Worm (Caenorhabditis elegans) whole organism, L3 larva: ENCODE results near the gene col-81.

ENCODE experiments used
- ZK546.5 ChIP-seq: sonication (generic microtip); optimal IDR thresholded peaks from 2 replicates; lab custom pipeline; 2017; ENCODE audit warnings: missing biosample characterization, missing genetic modification characterization
- aly-2 ChIP-seq: fragments of 150-350 bp; optimal IDR thresholded peaks from 2 replicates; lab custom pipeline; 2014; ENCODE audit warnings: missing biosample characterization, missing genetic modification characterization
- ama-1 ChIP-seq: fragments of 150-350 bp; optimal IDR thresholded peaks from 2 replicates; lab custom pipeline; 2018
- ceh-16 ChIP-seq: sonication (generic microtip); optimal IDR thresholded peaks from 2 replicates; lab custom pipeline; 2017; ENCODE audit warnings: missing biosample characterization, missing genetic modification characterization
- ceh-28 ChIP-seq: fragments of 150-350 bp; optimal IDR thresholded peaks from 2 replicates; lab custom pipeline; 2014; ENCODE audit warnings: missing biosample characterization, missing genetic modification reagents, missing genetic modification characterization
- ceh-82 ChIP-seq: fragments of 150-350 bp; optimal IDR thresholded peaks from 2 replicates; lab custom pipeline; 2014; ENCODE audit warnings: missing biosample characterization, missing genetic modification characterization
- daf-12 ChIP-seq: fragments of 150-350 bp; optimal IDR thresholded peaks from 2 replicates; lab custom pipeline; 2014; ENCODE audit warnings: missing biosample characterization, missing genetic modification reagents, missing genetic modification characterization
- egl-5 ChIP-seq: fragments of 150-350 bp; optimal IDR thresholded peaks from 2 replicates; lab custom pipeline; 2017; ENCODE audit warnings: missing biosample characterization, missing genetic modification reagents, missing genetic modification characterization, inconsistent platforms
- elt-1 ChIP-seq: fragments of 150-350 bp; optimal IDR thresholded peaks from 2 replicates; lab custom pipeline; 2014; ENCODE audit warnings: missing biosample characterization, missing genetic modification characterization
- elt-2 ChIP-seq: sonication (generic microtip); optimal IDR thresholded peaks from 2 replicates; lab custom pipeline; 2016; ENCODE audit warnings: missing genetic modification reagents, mild to moderate bottlenecking, missing genetic modification characterization, missing compliant biosample characterization
- eor-1 ChIP-seq, 2 experiments: fragments of 150-350 bp; optimal IDR thresholded peaks; 2 replicates each; lab custom pipeline; 2014 to 2018; ENCODE audit warnings: missing biosample characterization in 2 of 2, missing genetic modification characterization in 2 of 2
- fkh-10 ChIP-seq: sonication (generic microtip); optimal IDR thresholded peaks from 2 replicates; lab custom pipeline; 2017; ENCODE audit warnings: missing biosample characterization, missing genetic modification reagents, missing genetic modification characterization
- fkh-2 ChIP-seq: fragments of 150-350 bp; optimal IDR thresholded peaks from 2 replicates; lab custom pipeline; 2014; ENCODE audit warnings: missing biosample characterization, missing genetic modification reagents, missing genetic modification characterization
- fos-1 ChIP-seq: fragments of 150-350 bp; optimal IDR thresholded peaks from 2 replicates; lab custom pipeline; 2014; ENCODE audit warnings: missing biosample characterization, missing genetic modification characterization
- hmg-11 ChIP-seq: sonication (generic microtip); optimal IDR thresholded peaks from 2 replicates; lab custom pipeline; 2016; ENCODE audit warnings: missing genetic modification characterization, missing compliant biosample characterization
- lin-15B ChIP-seq: fragments of 150-350 bp; optimal IDR thresholded peaks from 2 replicates; lab custom pipeline; 2014; ENCODE audit warnings: missing biosample characterization, missing genetic modification characterization
- lin-39 ChIP-seq: fragments of 150-350 bp; optimal IDR thresholded peaks from 2 replicates; lab custom pipeline; 2018; ENCODE audit warnings: missing biosample characterization, missing genetic modification reagents, missing genetic modification characterization
- lsy-12 ChIP-seq: sonication (generic microtip); optimal IDR thresholded peaks from 2 replicates; lab custom pipeline; 2016; ENCODE audit warnings: mild to moderate bottlenecking, missing genetic modification characterization, missing compliant biosample characterization
- mdl-1 ChIP-seq: fragments of 150-350 bp; optimal IDR thresholded peaks from 2 replicates; lab custom pipeline; 2014; ENCODE audit warnings: missing biosample characterization, missing genetic modification characterization
- mml-1 ChIP-seq: fragments of 150-350 bp; sonication (generic microtip); optimal IDR thresholded peaks from 3 replicates; lab custom pipeline; 2014; ENCODE audit warnings: missing biosample characterization, missing genetic modification characterization
- nfya-1 ChIP-seq: sonication (generic microtip); optimal IDR thresholded peaks from 2 replicates; lab custom pipeline; 2017; ENCODE audit warnings: missing genetic modification characterization, mild to moderate bottlenecking, missing compliant biosample characterization, antibody characterized with exemption, moderate library complexity; ENCODE audit not compliant: insufficient read depth
- nhr-11 ChIP-seq: fragments of 150-350 bp; optimal IDR thresholded peaks from 2 replicates; lab custom pipeline; 2014; ENCODE audit warnings: missing biosample characterization, missing genetic modification characterization
- nhr-12 ChIP-seq: fragments of 150-350 bp; optimal IDR thresholded peaks from 2 replicates; lab custom pipeline; 2014; ENCODE audit warnings: missing biosample characterization, missing genetic modification characterization
- nhr-23 ChIP-seq: fragments of 150-350 bp; optimal IDR thresholded peaks from 2 replicates; lab custom pipeline; 2014; ENCODE audit warnings: missing biosample characterization, missing genetic modification reagents, missing genetic modification characterization
- nhr-237 ChIP-seq: fragments of 150-350 bp; optimal IDR thresholded peaks from 2 replicates; lab custom pipeline; 2014; ENCODE audit warnings: missing biosample characterization, missing genetic modification characterization
- nhr-25 ChIP-seq: sonication (generic microtip); optimal IDR thresholded peaks from 2 replicates; lab custom pipeline; 2017; ENCODE audit warnings: missing biosample characterization, missing genetic modification characterization
- nhr-43 ChIP-seq: sonication (generic microtip); optimal IDR thresholded peaks from 2 replicates; lab custom pipeline; 2016; ENCODE audit warnings: mild to moderate bottlenecking, missing genetic modification characterization, missing compliant biosample characterization; ENCODE audit not compliant: poor library complexity, severe bottlenecking
- nhr-67 ChIP-seq: fragments of 150-350 bp; optimal IDR thresholded peaks from 2 replicates; lab custom pipeline; 2014; ENCODE audit warnings: missing biosample characterization, missing genetic modification characterization
- nhr-76 ChIP-seq: fragments of 150-350 bp; sonication (generic microtip); optimal IDR thresholded peaks from 5 replicates; lab custom pipeline; 2014; ENCODE audit warnings: missing biosample characterization, missing genetic modification characterization
- nhr-77 ChIP-seq: fragments of 150-350 bp; optimal IDR thresholded peaks from 2 replicates; lab custom pipeline; 2014; ENCODE audit warnings: missing biosample characterization, missing genetic modification characterization
- pha-4 ChIP-seq: fragments of 150-350 bp; optimal IDR thresholded peaks from 2 replicates; lab custom pipeline; 2014; ENCODE audit warnings: missing biosample characterization, missing genetic modification reagents, missing genetic modification characterization
- pqm-1 ChIP-seq: fragments of 150-350 bp; optimal IDR thresholded peaks from 2 replicates; lab custom pipeline; 2017; ENCODE audit warnings: missing biosample characterization, missing genetic modification characterization, inconsistent platforms
- sea-2 ChIP-seq: fragments of 150-350 bp; sonication (generic microtip); optimal IDR thresholded peaks from 4 replicates; lab custom pipeline; 2014; ENCODE audit warnings: missing biosample characterization, missing genetic modification reagents, missing genetic modification characterization
- skn-1 ChIP-seq: fragments of 150-350 bp; optimal IDR thresholded peaks from 2 replicates; lab custom pipeline; 2014; ENCODE audit warnings: missing biosample characterization, missing genetic modification characterization
- snpc-4 ChIP-seq: fragments of 150-350 bp; optimal IDR thresholded peaks from 2 replicates; lab custom pipeline; 2014; ENCODE audit warnings: missing biosample characterization, missing genetic modification characterization
- tbx-2 ChIP-seq: sonication (generic microtip); optimal IDR thresholded peaks from 2 replicates; lab custom pipeline; 2016; ENCODE audit warnings: mild to moderate bottlenecking, missing genetic modification characterization, missing compliant biosample characterization
- unc-39 ChIP-seq: sonication (generic microtip); optimal IDR thresholded peaks from 4 replicates; lab custom pipeline; 2017; ENCODE audit warnings: missing biosample characterization, missing genetic modification characterization
- unc-62 ChIP-seq: fragments of 150-350 bp; sonication (generic microtip); optimal IDR thresholded peaks from 4 replicates; lab custom pipeline; 2014; ENCODE audit warnings: missing biosample characterization, missing genetic modification reagents, missing genetic modification characterization
- zag-1 ChIP-seq: fragments of 150-350 bp; optimal IDR thresholded peaks from 2 replicates; lab custom pipeline; 2014; ENCODE audit warnings: missing biosample characterization, missing genetic modification characterization
- ztf-11 ChIP-seq: fragments of 150-350 bp; optimal IDR thresholded peaks from 2 replicates; lab custom pipeline; 2014; ENCODE audit warnings: missing biosample characterization, missing genetic modification characterization

Gene col-81

DNA sequence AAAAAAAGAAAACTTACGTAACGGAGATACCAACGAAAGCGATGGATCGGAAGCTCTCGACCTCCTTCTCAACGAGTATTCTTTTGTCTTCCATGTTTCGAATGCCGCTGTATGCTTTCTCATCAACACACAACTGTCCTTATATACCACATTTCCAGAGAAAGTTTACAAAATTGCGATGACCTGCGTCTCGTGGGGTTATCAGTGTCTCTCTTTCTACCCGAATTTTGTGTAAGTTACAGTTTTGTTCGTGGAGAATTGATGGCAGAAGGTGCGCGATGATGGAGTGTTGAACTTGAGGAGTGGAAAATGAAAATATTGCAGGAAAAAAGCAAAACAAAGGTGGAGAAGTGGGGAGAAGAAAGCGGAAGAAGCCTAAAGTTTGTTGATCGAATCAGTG lies at the start of gene col-81:
col-81 (minus strand) TSS at position 101 of the 400 bp plus-strand sequence.
- TF ChIP-seq nhr-12 (tag; lab: Kevin White, UChicago) (no peak), ceh-82 (tag; lab: Kevin White, UChicago) (no peak), lin-39 (tag; lab: Kevin White, UChicago) (no peak), snpc-4 (no peak), fos-1 (tag; lab: Kevin White, UChicago) (no peak), ceh-28 (tag; lab: Kevin White, UChicago) (no peak), nhr-11 (no peak), nhr-77 (tag; lab: Kevin White, UChicago) (no peak), elt-2 (tag; lab: Kevin White, UChicago) (no peak), egl-5 (no peak), ama-1 (lab: Kevin White, UChicago) (no peak), lin-15B (no peak)

DNA sequence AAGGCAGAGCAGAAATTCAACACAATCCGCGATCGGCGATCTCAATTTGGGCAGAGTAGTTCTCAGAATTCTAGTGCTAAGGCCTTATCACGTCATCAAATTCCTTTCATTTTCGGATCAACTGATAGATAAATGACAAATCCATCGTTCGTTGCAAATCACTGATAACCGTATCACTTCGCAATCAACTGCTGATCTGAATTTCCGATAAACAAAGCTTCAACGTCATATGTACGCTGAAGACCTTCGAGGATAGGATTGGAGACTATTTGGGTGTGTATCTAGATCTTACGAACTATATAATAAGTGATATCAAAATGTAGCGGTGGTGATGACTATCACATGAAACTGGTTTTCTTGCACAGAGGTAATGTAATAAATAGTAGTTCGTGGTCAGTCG lies 43.7 kb upstream of the col-81 start:
- TF ChIP-seq ceh-28 (tag; lab: Kevin White, UChicago): no peak
- no peak for TF ChIP-seq fkh-10 (GFP tag; lab: Kevin White, UChicago)
- TF ChIP-seq ceh-16 (tag; lab: Kevin White, UChicago): no peak
- TF ChIP-seq nfya-1 (tag; lab: Kevin White, UChicago): no peak
- TF ChIP-seq pha-4 (tag; lab: Kevin White, UChicago): no peak
- no peak for TF ChIP-seq unc-62 (GFP tag; lab: Kevin White, UChicago)
- TF ChIP-seq aly-2 (tag; lab: Kevin White, UChicago): no peak
- peak; percentile 30 for TF ChIP-seq nhr-23
- TF ChIP-seq, all 47 proteins: peak for 1

DNA sequence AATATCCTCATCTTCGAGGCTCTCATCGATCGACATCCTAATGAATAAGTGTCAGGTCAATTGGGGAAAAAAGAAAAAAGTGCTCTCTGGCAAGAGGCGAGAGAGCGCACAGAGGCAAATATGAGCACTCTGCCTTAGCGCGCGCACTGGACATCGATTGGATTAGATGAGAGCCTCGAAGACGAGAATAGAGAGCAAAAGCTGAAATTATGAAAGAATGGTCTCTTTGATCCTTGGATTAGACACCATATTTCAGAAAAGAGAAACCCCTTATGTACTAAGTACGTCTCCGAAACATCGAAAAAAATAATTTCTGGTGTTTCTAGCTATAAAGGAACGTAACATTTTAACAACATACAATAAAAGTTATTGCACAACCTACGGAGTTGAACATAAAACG lies 41.7 kb upstream of the col-81 start, which contains the start of gene F45E10.2:
F45E10.2 (minus strand) TSS at position 101 of the 400 bp plus-strand sequence.
- TF ChIP-seq ceh-16 (tag; lab: Kevin White, UChicago): no peak
- no peak for TF ChIP-seq ZK546.5 (tag; lab: Kevin White, UChicago)

DNA sequence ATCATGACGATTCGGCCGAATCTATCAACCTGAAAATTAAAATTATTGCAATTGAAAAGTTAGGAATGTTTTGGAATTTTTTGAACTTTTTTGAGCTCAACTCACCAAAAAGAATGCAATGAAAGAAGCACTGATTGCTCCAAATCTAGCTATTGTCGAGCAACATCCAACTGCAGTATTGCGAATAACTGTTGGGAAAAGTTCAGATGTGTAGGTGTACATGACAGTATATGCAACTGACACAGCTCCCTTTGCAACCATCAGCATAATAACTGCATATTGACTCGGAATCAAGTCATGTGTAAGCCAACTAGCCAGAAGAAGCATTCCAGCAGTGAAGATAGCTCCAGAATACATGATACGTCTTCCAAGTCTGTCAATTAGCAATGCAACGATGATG lies 39.0 kb upstream of the col-81 start:
- no peak for TF ChIP-seq ama-1 (lab: Kevin White, UChicago)
- TF ChIP-seq nhr-76: no peak
- no peak for TF ChIP-seq nhr-67 (tag; lab: Kevin White, UChicago)
- no peak for TF ChIP-seq nhr-237
- TF ChIP-seq lin-15B: no peak
- no peak for TF ChIP-seq sea-2 (GFP tag; lab: Kevin White, UChicago)
- TF ChIP-seq eor-1 (tag; optimal IDR thresholded peaks at IDR 0.05; lab: Kevin White, UChicago): no peak
- TF ChIP-seq ceh-16 (tag; lab: Kevin White, UChicago): no peak
- TF ChIP-seq aly-2 (tag; lab: Kevin White, UChicago): no peak
- TF ChIP-seq lin-39 (tag; lab: Kevin White, UChicago): no peak
- no peak for TF ChIP-seq hmg-11 (tag; lab: Kevin White, UChicago)
- no peak for TF ChIP-seq mml-1 (tag; lab: Kevin White, UChicago)
- no peak for TF ChIP-seq tbx-2 (tag; lab: Kevin White, UChicago)
- TF ChIP-seq, all 47 proteins: peak for 0

- TF ChIP-seq tbx-2 (tag; lab: Kevin White, UChicago) (no peak), pha-4 (tag; lab: Kevin White, UChicago) (no peak), nhr-25 (tag; lab: Kevin White, UChicago) (no peak), unc-39 (tag; lab: Kevin White, UChicago) (no peak), lin-15B (no peak), egl-5 (no peak), ceh-82 (tag; lab: Kevin White, UChicago) (no peak)
Measured at ce11 chrII:11050678-11051077, 37.1 kb upstream of the col-81 start.

- TF ChIP-seq nhr-23 (peak; percentile 50), pqm-1 (tag; lab: Kevin White, UChicago) (no peak), ZK546.5 (tag; lab: Kevin White, UChicago) (no peak), lin-39 (tag; lab: Kevin White, UChicago) (peak; percentile 42), elt-2 (tag; lab: Kevin White, UChicago) (peak; percentile 18), lsy-12 (tag; lab: Kevin White, UChicago) (no peak), nhr-11 (no peak), nhr-25 (tag; lab: Kevin White, UChicago) (peak; percentile 39), elt-1 (tag; lab: Kevin White, UChicago) (no peak), mdl-1 (tag; lab: Kevin White, UChicago) (no peak), snpc-4 (peak; percentile 3), egl-5 (no peak), tbx-2 (tag; lab: Kevin White, UChicago) (no peak), ceh-16 (tag; lab: Kevin White, UChicago) (no peak), zag-1 (no peak), fkh-10 (GFP tag; lab: Kevin White, UChicago) (no peak), skn-1 (no peak), nfya-1 (tag; lab: Kevin White, UChicago) (peak; percentile 67), fkh-2 (tag; lab: Kevin White, UChicago) (no peak), mml-1 (tag; lab: Kevin White, UChicago) (no peak), pha-4 (tag; lab: Kevin White, UChicago) (no peak), ztf-11 (tag; lab: Kevin White, UChicago) (no peak), nhr-77 (tag; lab: Kevin White, UChicago) (no peak), nhr-43 (tag; lab: Kevin White, UChicago) (no peak), unc-39 (tag; lab: Kevin White, UChicago) (no peak), daf-12 (tag; lab: Kevin White, UChicago) (no peak), lin-15B (peak; percentile 57)
Measured at ce11 chrII:11049876-11050275, 36.3 kb upstream of the col-81 start, which contains the start of the genes sdhd-1 and ilkp-1. Gene sdhd-1 (minus strand): TSS chrII:11049913. Gene ilkp-1 (plus strand): TSS chrII:11050255.
